Worm (Caenorhabditis elegans): ENCODE data around the gene T04F8.8.
A peak's percentile ranks its signal among the peaks of the same experiment; 100 is the strongest.

- TF ChIP-seq lin-39 (tag; optimal IDR thresholded peaks at IDR 0.05) (no peak), mes-2 (tag; optimal IDR thresholded peaks at IDR 0.05; ENCODE audit: poor library complexity, severe bottlenecking) (peak; percentile 26), T26A8.4 (GFP tag; IDR thresholded peaks at IDR 0.05) (no peak), unc-39 (tag; optimal IDR thresholded peaks at IDR 0.05) (no peak), aha-1 (tag) (peak; percentile 45), dve-1 (tag; optimal IDR thresholded peaks at IDR 0.05; ENCODE audit: insufficient read depth) (no peak)
Measured at ce11 chrX:11666545-11667177, 19.4 kb downstream of the T04F8.8 start, which contains the start of gene noca-2.
